Worm (Caenorhabditis elegans) whole organism, L2 larva: ENCODE data around the gene sre-26.

ENCODE experiments used
- R02D3.7 ChIP-seq: fragments of 150-350 bp; optimal IDR thresholded peaks from 2 replicates; lab custom pipeline; 2014; ENCODE audit warnings: missing biosample characterization, missing genetic modification characterization
- gmeb-1 ChIP-seq: fragments of 150-350 bp; optimal IDR thresholded peaks from 2 replicates; lab custom pipeline; 2014; ENCODE audit warnings: missing biosample characterization, missing genetic modification characterization
- skn-1 ChIP-seq: sonication (generic microtip); optimal IDR thresholded peaks from 2 replicates; lab custom pipeline; 2017; ENCODE audit warnings: missing biosample characterization, missing genetic modification characterization

DNA sequence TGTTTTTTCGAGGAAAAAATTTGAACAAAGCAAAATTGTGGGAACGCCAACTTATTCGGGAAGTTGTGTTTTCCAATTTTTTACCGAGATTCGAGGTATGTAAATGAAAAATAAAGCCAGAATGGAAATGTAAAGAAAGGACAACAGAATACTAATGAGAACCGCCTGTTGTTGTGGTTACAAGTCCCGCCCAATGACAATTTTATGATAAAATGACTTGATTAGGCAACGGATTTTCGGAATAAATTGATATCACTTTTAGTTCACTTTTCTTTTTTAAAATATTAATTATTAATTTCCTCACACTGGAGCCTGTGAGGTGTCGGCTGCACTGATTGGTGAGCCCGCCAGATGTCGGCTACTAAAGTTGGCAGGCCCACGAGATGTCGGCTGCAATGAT lies 12.0 kb upstream of the sre-26 start, which contains the start of gene dct-12:
- TF ChIP-seq R02D3.7 (tag; lab: Kevin White, UChicago) (no peak), skn-1 (no peak), gmeb-1 (tag; lab: Kevin White, UChicago) (no peak)
